Worm (Caenorhabditis elegans): ENCODE measurements around the gene dnj-1.
"Not testable (repeated sequence)": the region's sequence is repeated elsewhere in the genome, so short reads cannot be mapped to it uniquely, and the experiment has no call there.

Gene dnj-1

DNA sequence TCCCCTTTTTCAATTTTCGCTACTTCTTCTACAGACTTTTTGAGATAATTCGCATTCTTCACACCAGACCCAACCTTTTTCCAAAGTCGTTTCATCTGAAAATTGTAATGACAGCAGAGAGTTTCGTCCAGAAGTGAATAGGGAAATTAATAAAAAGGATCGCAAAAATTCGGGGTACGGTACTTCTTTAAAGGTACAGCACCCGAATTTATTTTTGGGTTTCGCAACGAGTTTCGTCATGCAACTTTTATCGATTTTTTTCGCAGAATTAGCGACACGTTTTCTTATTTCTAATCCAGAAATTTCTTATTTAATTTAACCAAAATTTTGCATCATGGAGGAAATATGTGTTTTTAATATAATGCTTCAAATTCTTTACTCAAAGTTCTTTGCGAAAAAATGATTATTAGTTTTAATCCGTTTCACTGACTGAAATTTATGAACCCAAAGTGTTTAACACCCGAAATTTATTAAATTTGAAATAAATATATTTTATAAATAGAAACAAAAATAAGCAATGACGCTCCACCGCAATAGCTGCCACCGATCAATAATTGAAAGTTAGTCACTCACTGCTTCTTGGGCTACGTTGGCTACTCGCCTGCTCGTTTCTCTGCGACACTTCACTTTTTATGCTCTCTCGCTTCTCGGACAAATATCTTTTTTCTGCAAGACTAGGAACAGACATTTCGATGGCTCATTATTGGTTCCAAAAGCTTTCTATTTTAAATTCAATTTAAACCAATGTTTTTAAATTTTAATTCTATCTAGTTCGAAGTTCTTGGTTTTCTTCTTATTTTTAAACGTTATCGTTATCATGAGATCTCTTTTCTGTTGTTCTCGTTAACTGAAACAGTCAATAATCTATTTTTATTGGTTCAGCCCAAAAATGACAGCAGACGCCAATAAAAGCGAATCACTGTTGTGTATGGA is at the start of gene dnj-1, which contains the start of gene B0035.15:
Gene dnj-1 (plus strand): TSS at position 883 of the 933 bp plus-strand sequence.
Gene B0035.15 (minus strand): TSS at position 99 of the 933 bp plus-strand sequence.
- TF ChIP-seq ceh-13 (GFP tag; optimal IDR thresholded peaks at IDR 0.05) (no peak), ets-7 (tag; optimal IDR thresholded peaks at IDR 0.05) (no peak), ama-1 (optimal IDR thresholded peaks at IDR 0.05) (no peak), pes-1 (GFP tag; IDR thresholded peaks at IDR 0.05) (no peak), tra-4 (tag; optimal IDR thresholded peaks at IDR 0.05) (no peak), hmg-4 (GFP tag; optimal IDR thresholded peaks at IDR 0.05) (no peak), tbx-11 (GFP tag; IDR thresholded peaks at IDR 0.05) (no peak), hmbx-1 (tag; optimal IDR thresholded peaks at IDR 0.05) (no peak)

DNA sequence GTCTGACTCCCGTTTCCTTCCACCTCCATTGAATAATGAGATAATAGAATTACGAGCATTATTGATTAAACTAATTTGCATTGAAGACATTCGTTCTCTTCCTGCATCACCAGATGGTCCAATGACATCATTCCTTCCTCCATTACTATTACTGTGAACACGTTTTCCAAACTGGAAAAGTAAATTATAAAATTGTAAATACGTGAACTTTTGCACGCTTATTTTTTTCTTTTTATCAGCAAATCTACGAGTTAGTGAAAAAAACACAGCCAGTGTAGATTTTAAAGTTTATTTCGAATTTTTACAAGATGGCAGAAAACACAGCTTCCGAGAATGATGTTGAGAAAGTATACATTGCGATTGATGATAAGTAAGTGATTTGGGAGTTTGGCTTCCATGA is 45.1 kb upstream of the dnj-1 start, which contains the start of gene C05C12.1:
Gene C05C12.1 (plus strand): TSS at position 301 of the 400 bp plus-strand sequence.
- TF ChIP-seq B0310.2 (tag; optimal IDR thresholded peaks at IDR 0.05); tra-4 (tag; optimal IDR thresholded peaks at IDR 0.05); pes-1 (GFP tag; IDR thresholded peaks at IDR 0.05): not testable (repeated sequence)

DNA sequence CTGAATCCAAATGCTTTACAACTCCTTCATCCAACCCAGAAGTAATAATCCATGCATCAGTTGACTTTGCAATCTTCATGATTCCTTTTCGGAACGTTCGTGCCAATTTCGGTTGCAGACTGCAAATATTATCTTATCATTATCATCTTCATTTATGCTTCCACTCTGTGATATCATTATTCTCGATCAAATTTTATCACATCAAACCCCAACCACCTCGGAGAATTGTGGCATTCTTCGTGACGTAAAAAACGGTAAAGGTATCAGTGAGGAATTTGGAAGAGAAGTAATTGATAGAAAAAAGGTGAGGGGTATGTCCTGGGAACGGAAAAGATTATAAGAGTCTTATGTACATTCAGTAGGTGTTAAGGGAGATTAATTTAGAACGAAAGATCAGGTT is 41.4 kb upstream of the dnj-1 start:
- TF ChIP-seq tbx-37 (GFP tag; conservative IDR thresholded peaks at IDR 0.05) = no peak
- no peak for TF ChIP-seq hnd-1 (tag; optimal IDR thresholded peaks at IDR 0.05)
- TF ChIP-seq ceh-36 (tag; optimal IDR thresholded peaks at IDR 0.05) = no peak
- TF ChIP-seq B0310.2 (tag; optimal IDR thresholded peaks at IDR 0.05) = no peak
- no peak for TF ChIP-seq tra-4 (tag; optimal IDR thresholded peaks at IDR 0.05)
- TF ChIP-seq ama-1 (optimal IDR thresholded peaks at IDR 0.05) = no peak
- TF ChIP-seq pes-1 (GFP tag; IDR thresholded peaks at IDR 0.05) = no peak
- TF ChIP-seq flt-1 (GFP tag; IDR thresholded peaks at IDR 0.05) = no peak
- no peak for TF ChIP-seq hmg-4 (GFP tag; optimal IDR thresholded peaks at IDR 0.05)
- no peak for TF ChIP-seq aly-1 (tag; optimal IDR thresholded peaks at IDR 0.05)
- no peak for TF ChIP-seq ets-7 (tag; optimal IDR thresholded peaks at IDR 0.05)
- TF ChIP-seq hmbx-1 (tag; optimal IDR thresholded peaks at IDR 0.05) = no peak
- TF ChIP-seq tbx-11 (GFP tag; IDR thresholded peaks at IDR 0.05) = no peak
- no peak for TF ChIP-seq ceh-13 (GFP tag; optimal IDR thresholded peaks at IDR 0.05)
- no peak for TF ChIP-seq scrt-1 (GFP tag; IDR thresholded peaks at IDR 0.05)
- TF ChIP-seq sea-1 (GFP tag; conservative IDR thresholded peaks at IDR 0.05) = no peak
- TF ChIP-seq F13C5.2 (tag; optimal IDR thresholded peaks at IDR 0.05) = no peak

DNA sequence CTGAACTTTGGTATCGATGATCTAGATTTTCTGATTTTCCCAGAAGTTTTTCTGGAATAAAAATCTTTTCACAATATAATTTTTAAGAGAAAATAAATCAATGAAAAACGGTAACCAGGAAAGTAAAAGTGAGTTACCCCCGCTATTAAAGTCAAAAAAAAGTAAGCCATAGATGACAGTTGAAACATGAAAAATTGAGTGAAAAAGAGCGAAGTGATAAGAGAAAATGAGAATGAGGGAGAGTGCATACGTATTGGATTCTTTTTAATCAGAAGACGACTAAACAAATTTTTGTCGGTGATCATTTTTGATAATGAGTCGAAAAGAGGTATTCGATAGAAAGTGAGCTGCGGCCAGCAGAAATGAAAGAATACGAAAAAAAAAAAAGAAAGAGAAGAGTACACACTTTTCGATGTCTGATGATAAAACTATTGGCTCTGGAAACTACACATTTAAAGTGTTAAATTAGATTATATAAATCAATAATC is 39.3 kb upstream of the dnj-1 start, which contains the start of gene gtl-1:
Gene gtl-1 (minus strand): TSS at position 51 of the 488 bp plus-strand sequence.
- TF ChIP-seq tra-4 (tag; optimal IDR thresholded peaks at IDR 0.05) = no peak
- TF ChIP-seq ceh-36 (tag; optimal IDR thresholded peaks at IDR 0.05) = no peak
- TF ChIP-seq pes-1 (GFP tag; IDR thresholded peaks at IDR 0.05) = no peak
- no peak for TF ChIP-seq hnd-1 (tag; optimal IDR thresholded peaks at IDR 0.05)
- TF ChIP-seq scrt-1 (GFP tag; IDR thresholded peaks at IDR 0.05) = no peak
- TF ChIP-seq tbx-37 (GFP tag; conservative IDR thresholded peaks at IDR 0.05) = no peak
- no peak for TF ChIP-seq B0310.2 (tag; optimal IDR thresholded peaks at IDR 0.05)
- no peak for TF ChIP-seq ama-1 (optimal IDR thresholded peaks at IDR 0.05)
- TF ChIP-seq flt-1 (GFP tag; IDR thresholded peaks at IDR 0.05) = no peak
- no peak for TF ChIP-seq ets-7 (tag; optimal IDR thresholded peaks at IDR 0.05)
- TF ChIP-seq hmg-4 (GFP tag; optimal IDR thresholded peaks at IDR 0.05) = no peak
- no peak for TF ChIP-seq aly-1 (tag; optimal IDR thresholded peaks at IDR 0.05)
- TF ChIP-seq sea-1 (GFP tag; conservative IDR thresholded peaks at IDR 0.05) = no peak
- no peak for TF ChIP-seq tbx-11 (GFP tag; IDR thresholded peaks at IDR 0.05)
- TF ChIP-seq F13C5.2 (tag; optimal IDR thresholded peaks at IDR 0.05) = no peak

DNA sequence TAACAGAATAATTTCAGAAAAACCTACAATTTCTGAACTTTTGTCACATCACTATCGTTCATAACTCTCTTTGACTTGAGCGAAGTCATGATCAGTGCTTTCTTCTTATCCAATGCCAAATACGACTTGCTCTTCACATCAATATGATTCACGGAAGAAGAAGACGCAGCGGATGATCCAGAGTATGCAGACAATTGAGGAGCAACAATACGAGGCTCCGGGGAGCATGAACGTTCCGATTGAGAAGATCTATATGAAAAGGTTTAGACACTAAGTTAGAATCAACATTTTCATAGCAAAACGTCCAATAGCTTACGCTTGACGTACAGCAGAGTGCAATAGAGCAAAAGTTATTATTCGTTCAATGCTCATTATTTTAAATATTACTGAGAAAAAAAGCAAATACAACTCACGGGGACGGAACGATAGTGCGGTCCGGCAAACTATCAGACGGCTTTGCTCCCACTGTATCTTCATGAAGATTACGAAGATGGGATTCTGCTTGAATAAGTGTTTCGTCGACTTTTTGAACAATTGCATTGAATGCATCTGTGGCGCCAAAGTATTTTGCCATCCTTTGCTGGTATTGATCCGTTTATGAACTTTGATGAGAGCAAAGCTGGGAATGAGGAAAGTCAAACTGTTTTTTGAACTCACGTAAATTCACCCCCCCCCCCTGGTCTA is 38.1 kb upstream of the dnj-1 start, which contains the start of gene C05C12.5:
Gene C05C12.5 (minus strand): TSS at position 642 of the 684 bp plus-strand sequence.
- TF ChIP-seq pes-1 (GFP tag; IDR thresholded peaks at IDR 0.05) (no peak), sea-1 (GFP tag; conservative IDR thresholded peaks at IDR 0.05) (no peak), aly-1 (tag; optimal IDR thresholded peaks at IDR 0.05) (no peak), ceh-36 (tag; optimal IDR thresholded peaks at IDR 0.05) (no peak), F13C5.2 (tag; optimal IDR thresholded peaks at IDR 0.05) (no peak), tbx-37 (GFP tag; conservative IDR thresholded peaks at IDR 0.05) (no peak), flt-1 (GFP tag; IDR thresholded peaks at IDR 0.05) (no peak), tbx-11 (GFP tag; IDR thresholded peaks at IDR 0.05) (no peak), ama-1 (optimal IDR thresholded peaks at IDR 0.05) (no peak), ceh-13 (GFP tag; optimal IDR thresholded peaks at IDR 0.05) (no peak), B0310.2 (tag; optimal IDR thresholded peaks at IDR 0.05) (no peak)

DNA sequence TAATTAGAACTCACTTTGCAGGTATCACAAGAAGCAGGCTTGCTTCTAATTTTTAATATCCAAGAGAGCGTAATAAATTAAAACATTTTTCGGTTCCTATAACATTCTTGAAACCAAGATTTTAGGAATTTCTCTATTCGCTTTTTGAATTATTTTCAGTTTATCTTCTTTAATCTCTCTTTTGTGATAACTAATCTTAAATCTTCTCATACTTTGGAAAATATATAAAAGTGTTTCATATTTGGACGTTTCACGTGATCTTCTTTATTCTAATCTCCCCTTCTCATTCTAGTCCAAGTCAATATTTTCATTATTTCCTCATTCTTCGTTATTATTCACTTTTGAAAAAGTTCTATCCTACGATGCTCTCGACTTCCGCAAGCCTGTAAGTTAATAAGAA is 37.3 kb upstream of the dnj-1 start, which contains the start of gene F54D1.1:
Gene F54D1.1 (plus strand): TSS at position 301 of the 400 bp plus-strand sequence.
- TF ChIP-seq aly-1 (tag; optimal IDR thresholded peaks at IDR 0.05) = no peak
- TF ChIP-seq pes-1 (GFP tag; IDR thresholded peaks at IDR 0.05) = no peak
- TF ChIP-seq hnd-1 (tag; optimal IDR thresholded peaks at IDR 0.05) = no peak
- TF ChIP-seq tbx-37 (GFP tag; conservative IDR thresholded peaks at IDR 0.05) = no peak
- no peak for TF ChIP-seq ama-1 (optimal IDR thresholded peaks at IDR 0.05)
- no peak for TF ChIP-seq ceh-36 (tag; optimal IDR thresholded peaks at IDR 0.05)
- no peak for TF ChIP-seq ets-7 (tag; optimal IDR thresholded peaks at IDR 0.05)
- no peak for TF ChIP-seq hmbx-1 (tag; optimal IDR thresholded peaks at IDR 0.05)
- TF ChIP-seq sea-1 (GFP tag; conservative IDR thresholded peaks at IDR 0.05) = no peak
- no peak for TF ChIP-seq F13C5.2 (tag; optimal IDR thresholded peaks at IDR 0.05)
- TF ChIP-seq tra-4 (tag; optimal IDR thresholded peaks at IDR 0.05) = no peak
- no peak for TF ChIP-seq flt-1 (GFP tag; IDR thresholded peaks at IDR 0.05)
- TF ChIP-seq scrt-1 (GFP tag; IDR thresholded peaks at IDR 0.05) = no peak
- TF ChIP-seq hmg-4 (GFP tag; optimal IDR thresholded peaks at IDR 0.05) = no peak
- no peak for TF ChIP-seq tbx-11 (GFP tag; IDR thresholded peaks at IDR 0.05)
- TF ChIP-seq B0310.2 (tag; optimal IDR thresholded peaks at IDR 0.05) = no peak
- TF ChIP-seq ceh-13 (GFP tag; optimal IDR thresholded peaks at IDR 0.05) = no peak
